Worm (Caenorhabditis elegans): Measurements from ENCODE around the gene C33A12.4.

The C33A12.4 gene

ce11 chrIV:9524849-9525460 lies 14.6 kb upstream of the C33A12.4 start, which contains the start of gene ndua-5 (continued):
- TF ChIP-seq ceh-8 (GFP tag; optimal IDR thresholded peaks at IDR 0.05), result no peak
- peak; percentile 61 for TF ChIP-seq blmp-1 (tag; optimal IDR thresholded peaks at IDR 0.05)
- no peak for TF ChIP-seq nhr-12 (tag; optimal IDR thresholded peaks at IDR 0.05)
- no peak for TF ChIP-seq irx-1 (tag; optimal IDR thresholded peaks at IDR 0.05)
- TF ChIP-seq ceh-63 (GFP tag; optimal IDR thresholded peaks at IDR 0.05), result no peak
- peak; percentile 86 to 92 (median 88) for TF ChIP-seq dpl-1 (GFP tag; optimal IDR thresholded peaks at IDR 0.05)
- TF ChIP-seq tbx-2 (tag; optimal IDR thresholded peaks at IDR 0.05), result peak; percentile 63
- peak; percentile 0 to 51 (median 9) for TF ChIP-seq ceh-82 (tag; optimal IDR thresholded peaks at IDR 0.05)
- TF ChIP-seq lin-39 (tag; optimal IDR thresholded peaks at IDR 0.05), result no peak
- TF ChIP-seq vab-15 (tag; optimal IDR thresholded peaks at IDR 0.05), result no peak
- TF ChIP-seq pax-3 (tag; optimal IDR thresholded peaks at IDR 0.05), result no peak
- no peak for TF ChIP-seq elt-3 (tag; optimal IDR thresholded peaks at IDR 0.05)
- no peak for TF ChIP-seq zag-1 (tag; optimal IDR thresholded peaks at IDR 0.05)
- TF ChIP-seq lsy-2 (tag; optimal IDR thresholded peaks at IDR 0.05), result peak; percentile 28 to 72
- no peak for TF ChIP-seq nhr-237 (tag; optimal IDR thresholded peaks at IDR 0.05)

- TF ChIP-seq efl-1 (optimal IDR thresholded peaks at IDR 0.05), result no peak
- peak in 1 of 2 experiments; percentile 55 for TF ChIP-seq efl-1 (GFP tag; optimal IDR thresholded peaks at IDR 0.05 in 1 of 2)
- TF ChIP-seq lin-14 (GFP tag; optimal IDR thresholded peaks at IDR 0.05), result peak; percentile 27
- TF ChIP-seq nhr-28 (tag; optimal IDR thresholded peaks at IDR 0.05), result no peak
- no peak for TF ChIP-seq Y116A8C.19 (tag; optimal IDR thresholded peaks at IDR 0.05; ENCODE audit: borderline replicate concordance)
- TF ChIP-seq grh-1 (GFP tag; IDR thresholded peaks at IDR 0.05), result no peak
- no peak for TF ChIP-seq lin-35 (GFP tag; optimal IDR thresholded peaks at IDR 0.05)
- no peak for TF ChIP-seq ceh-8 (GFP tag; optimal IDR thresholded peaks at IDR 0.05)
Measured at ce11 chrIV:9523139-9523538, 12.8 kb upstream of the C33A12.4 start.

- TF ChIP-seq vab-15 (tag; optimal IDR thresholded peaks at IDR 0.05) (no peak), C04F5.9 (tag; optimal IDR thresholded peaks at IDR 0.05) (no peak), nhr-12 (tag; optimal IDR thresholded peaks at IDR 0.05) (no peak), nhr-77 (tag; optimal IDR thresholded peaks at IDR 0.05) (no peak), fos-1 (tag; optimal IDR thresholded peaks at IDR 0.05) (no peak), mef-2 (tag; optimal IDR thresholded peaks at IDR 0.05) (no peak), ceh-90 (tag; optimal IDR thresholded peaks at IDR 0.05) (no peak), alr-1 (tag; optimal IDR thresholded peaks at IDR 0.05; ENCODE audit: borderline replicate concordance) (no peak), efl-1 (optimal IDR thresholded peaks at IDR 0.05) (no peak), efl-1 (GFP tag; optimal IDR thresholded peaks at IDR 0.05 in 1 of 2) (peak in 1 of 2 experiments; percentile 68), elt-3 (tag; optimal IDR thresholded peaks at IDR 0.05) (no peak), hlh-17 (GFP tag; optimal IDR thresholded peaks at IDR 0.05; ENCODE audit: borderline replicate concordance) (no peak), dsc-1 (tag; optimal IDR thresholded peaks at IDR 0.05) (peak; percentile 88), nhr-47 (tag; optimal IDR thresholded peaks at IDR 0.05) (no peak), zag-1 (tag; optimal IDR thresholded peaks at IDR 0.05) (no peak), pax-3 (tag; optimal IDR thresholded peaks at IDR 0.05) (peak; percentile 41), blmp-1 (tag; optimal IDR thresholded peaks at IDR 0.05) (no peak), snpc-4 (tag; optimal IDR thresholded peaks at IDR 0.05) (no peak), isw-1 (GFP tag; IDR thresholded peaks at IDR 0.05) (no peak), ztf-11 (tag; optimal IDR thresholded peaks at IDR 0.05) (no peak)
Measured at ce11 chrIV:9520629-9521028, 10.3 kb upstream of the C33A12.4 start.

- TF ChIP-seq sox-4 (tag; optimal IDR thresholded peaks at IDR 0.05) (no peak), nhr-84 (tag; optimal IDR thresholded peaks at IDR 0.05) (no peak), mep-1 (tag; optimal IDR thresholded peaks at IDR 0.05) (no peak), ceh-82 (tag; optimal IDR thresholded peaks at IDR 0.05) (no peak), ets-5 (GFP tag; IDR thresholded peaks at IDR 0.05) (no peak), F16B12.6 (tag; optimal IDR thresholded peaks at IDR 0.05) (no peak), Y116A8C.19 (tag; optimal IDR thresholded peaks at IDR 0.05; ENCODE audit: borderline replicate concordance) (no peak), nhr-28 (tag; optimal IDR thresholded peaks at IDR 0.05) (no peak), unc-98 (GFP tag; IDR thresholded peaks at IDR 0.05) (no peak), elt-2 (tag; optimal IDR thresholded peaks at IDR 0.05) (no peak)
Measured at ce11 chrIV:9518608-9519007, 8.2 kb upstream of the C33A12.4 start, which contains the start of gene nlp-35. nlp-35 (minus strand) TSS chrIV:9518926.
